Worm (Caenorhabditis elegans): ENCODE data around the gene spe-17.
A peak's percentile ranks its signal among the peaks of the same experiment; 100 is the strongest.

Gene spe-17

ce11 chrIV:12009046-12009674 is 4.1 kb upstream of the spe-17 start:
- TF ChIP-seq somi-1 (GFP tag; optimal IDR thresholded peaks at IDR 0.05) (peak; percentile 50), cebp-2 (GFP tag; IDR thresholded peaks at IDR 0.05) (no peak)

DNA sequence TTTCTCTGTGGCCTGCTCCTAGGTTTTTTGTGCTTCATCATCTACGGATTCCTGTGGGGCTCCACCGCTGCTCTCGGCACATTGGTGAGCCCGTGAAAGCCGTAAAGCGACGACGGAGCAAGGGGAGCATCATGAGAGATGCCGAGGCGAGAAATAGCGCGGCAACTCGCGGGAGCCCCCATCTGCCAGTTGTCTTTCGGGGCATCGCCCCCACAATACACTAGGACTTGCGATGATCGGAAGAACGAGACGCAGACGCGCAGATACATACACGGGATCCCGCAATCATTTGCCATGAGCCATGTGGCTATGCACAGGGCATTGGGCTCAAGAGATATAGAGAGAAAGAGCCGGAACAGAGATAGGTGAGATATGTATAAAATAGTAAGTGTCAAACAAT is 2.8 kb upstream of the spe-17 start:
- no peak for TF ChIP-seq madf-6 (GFP tag; IDR thresholded peaks at IDR 0.05)
- no peak for TF ChIP-seq snpc-1.1 (tag; optimal IDR thresholded peaks at IDR 0.05; ENCODE audit: insufficient read depth)
- no peak for TF ChIP-seq ceh-58 (GFP tag; IDR thresholded peaks at IDR 0.05)
- TF ChIP-seq ztf-22 (GFP tag; optimal IDR thresholded peaks at IDR 0.05): peak; percentile 6
- no peak for TF ChIP-seq ZK185.1 (tag; optimal IDR thresholded peaks at IDR 0.05; ENCODE audit: poor library complexity, severe bottlenecking)
- peak; percentile 97 for TF ChIP-seq zfh-2 (GFP tag; conservative IDR thresholded peaks at IDR 0.05)
- peak; percentile 26 for TF ChIP-seq somi-1 (GFP tag; optimal IDR thresholded peaks at IDR 0.05)
- peak; percentile 15 for TF ChIP-seq attf-5 (GFP tag; optimal IDR thresholded peaks at IDR 0.05)
- peak; percentile 68; the same call in 1 of the 2 replicates for TF ChIP-seq egrh-3 (GFP tag; IDR thresholded peaks at IDR 0.05)
- TF ChIP-seq hmg-1.2 (GFP tag; IDR thresholded peaks at IDR 0.05): 0 out of 2 replicates have a peak, but pooled peaks have one; percentile 14

ce11 chrIV:12010859-12011258 is 2.4 kb upstream of the spe-17 start, which contains the start of the genes ZK617.26 and unc-22:
Gene ZK617.26 (minus strand): TSS chrIV:12010959.
Gene unc-22 (minus strand): TSS chrIV:12011007.
- TF ChIP-seq lin-54 (GFP tag; optimal IDR thresholded peaks at IDR 0.05) (no peak), efl-1 (GFP tag; optimal IDR thresholded peaks at IDR 0.05) (no peak)

ce11 chrIV:12012439-12013003 is 699 bp upstream of the spe-17 start:
- TF ChIP-seq K12H6.12 (tag; optimal IDR thresholded peaks at IDR 0.05) (peak; percentile 4), nhr-80 (tag; optimal IDR thresholded peaks at IDR 0.05) (no peak), zfh-2 (GFP tag; conservative IDR thresholded peaks at IDR 0.05) (peak; percentile 93), hmg-1.2 (GFP tag; IDR thresholded peaks at IDR 0.05) (peak; percentile 85), efl-1 (GFP tag; optimal IDR thresholded peaks at IDR 0.05) (no peak), nhr-179 (tag; optimal IDR thresholded peaks at IDR 0.05) (no peak), rec-8 (tag; optimal IDR thresholded peaks at IDR 0.05) (no peak), gei-17 (GFP tag; optimal IDR thresholded peaks at IDR 0.05) (no peak), rpc-1 (optimal IDR thresholded peaks at IDR 0.05) (no peak), rpc-1 (tag; optimal IDR thresholded peaks at IDR 0.05) (no peak)

- no peak for TF ChIP-seq sea-2 (GFP tag; IDR thresholded peaks at IDR 0.05)
- TF ChIP-seq hrde-1 (tag; optimal IDR thresholded peaks at IDR 0.05; ENCODE audit: borderline replicate concordance): no peak
- no peak for TF ChIP-seq hlh-12 (tag; optimal IDR thresholded peaks at IDR 0.05)
- TF ChIP-seq mes-4 (tag; optimal IDR thresholded peaks at IDR 0.05): no peak
- no peak for TF ChIP-seq ekl-4 (GFP tag; IDR thresholded peaks at IDR 0.05)
- no peak for TF ChIP-seq F22D6.2 (tag; optimal IDR thresholded peaks at IDR 0.05)
- TF ChIP-seq mcd-1 (GFP tag; IDR thresholded peaks at IDR 0.05): no peak
- TF ChIP-seq lin-35 (GFP tag; optimal IDR thresholded peaks at IDR 0.05): no peak
Observed at ce11 chrIV:12015586-12015985, 2.4 kb downstream of the spe-17 start, which contains the start of gene lips-6. Gene lips-6 (minus strand): TSS chrIV:12015686.

DNA sequence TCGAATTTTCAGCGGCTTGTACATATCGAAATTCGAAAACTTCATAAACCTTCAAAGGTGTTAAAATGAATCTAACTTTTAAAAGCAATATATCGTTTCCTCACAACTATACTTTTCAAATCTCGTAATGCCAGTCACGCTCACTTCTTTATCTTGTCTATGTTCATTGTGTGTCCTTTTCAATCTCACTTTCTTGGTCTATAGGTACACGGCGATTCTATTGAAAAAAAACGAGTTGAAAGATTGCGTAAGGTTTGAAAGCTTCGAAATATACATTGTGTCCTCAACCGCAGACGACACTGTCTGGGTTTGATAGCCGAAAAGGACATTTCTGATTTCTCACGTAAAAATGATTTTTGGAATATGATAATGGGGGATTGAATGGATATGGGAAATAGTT is 5.7 kb downstream of the spe-17 start:
- TF ChIP-seq snpc-1.3 (tag; optimal IDR thresholded peaks at IDR 0.05; ENCODE audit: insufficient read depth): no peak
- no peak for TF ChIP-seq mes-4 (tag; optimal IDR thresholded peaks at IDR 0.05)
- TF ChIP-seq lin-40 (tag; optimal IDR thresholded peaks at IDR 0.05): no peak
- TF ChIP-seq attf-5 (GFP tag; optimal IDR thresholded peaks at IDR 0.05): no peak
- no peak for TF ChIP-seq ccch-3 (GFP tag; optimal IDR thresholded peaks at IDR 0.05)
- no peak for TF ChIP-seq ceh-91 (GFP tag; IDR thresholded peaks at IDR 0.05)
- TF ChIP-seq nfya-2 (GFP tag; IDR thresholded peaks at IDR 0.05): no peak
- no peak for TF ChIP-seq F55B11.4 (tag; optimal IDR thresholded peaks at IDR 0.05; ENCODE audit: borderline replicate concordance, insufficient read depth)
- no peak for TF ChIP-seq ets-4 (GFP tag; optimal IDR thresholded peaks at IDR 0.05)
- TF ChIP-seq atf-7 (tag; optimal IDR thresholded peaks at IDR 0.05): no peak
- TF ChIP-seq cebp-2 (GFP tag; IDR thresholded peaks at IDR 0.05): no peak
- no peak for TF ChIP-seq nhr-120 (GFP tag; IDR thresholded peaks at IDR 0.05)
- no peak for TF ChIP-seq nhr-80 (tag; optimal IDR thresholded peaks at IDR 0.05)
- TF ChIP-seq gei-17 (GFP tag; optimal IDR thresholded peaks at IDR 0.05): no peak
- TF ChIP-seq Y53G8AR.9 (GFP tag; conservative IDR thresholded peaks at IDR 0.05): no peak
